Worm (Caenorhabditis elegans) whole organism, L4 larva: ENCODE data around the gene egl-43.

ENCODE experiments used
- ZK546.5 ChIP-seq, 2 experiments: sonication (generic microtip); optimal IDR thresholded peaks; 2 replicates each; lab custom pipeline; 2017; ENCODE audit warnings: missing biosample characterization in 2 of 2, missing genetic modification characterization in 2 of 2
- ces-1 ChIP-seq: fragments of 150-350 bp; sonication (generic microtip); optimal IDR thresholded peaks from 4 replicates; lab custom pipeline; 2014; ENCODE audit warnings: missing biosample characterization, missing genetic modification reagents, missing genetic modification characterization
- fkh-10 ChIP-seq: fragments of 150-350 bp; optimal IDR thresholded peaks from 2 replicates; lab custom pipeline; 2014; ENCODE audit warnings: missing biosample characterization, missing genetic modification reagents, missing genetic modification characterization
- mdl-1 ChIP-seq, 2 experiments: fragments of 150-350 bp in 1 of 2; sonication (generic microtip) in 1 of 2; optimal IDR thresholded peaks; 2 replicates each; lab custom pipeline; 2014 to 2017; ENCODE audit warnings: missing biosample characterization in 2 of 2, missing genetic modification characterization in 2 of 2
- nhr-237 ChIP-seq: sonication (generic microtip); optimal IDR thresholded peaks from 2 replicates; lab custom pipeline; 2017; ENCODE audit warnings: missing biosample characterization, missing genetic modification characterization
- nhr-25 ChIP-seq: sonication (generic microtip); optimal IDR thresholded peaks from 2 replicates; lab custom pipeline; 2017; ENCODE audit warnings: missing genetic modification characterization, mild to moderate bottlenecking, missing compliant biosample characterization, antibody characterized with exemption, moderate library complexity, borderline replicate concordance; ENCODE audit not compliant: insufficient read depth
- snpc-4 ChIP-seq: fragments of 150-350 bp; optimal IDR thresholded peaks from 2 replicates; lab custom pipeline; 2014; ENCODE audit warnings: missing biosample characterization, missing genetic modification characterization
- zag-1 ChIP-seq: fragments of 150-350 bp; optimal IDR thresholded peaks from 2 replicates; lab custom pipeline; 2014; ENCODE audit warnings: missing biosample characterization, missing genetic modification characterization

ce11 chrII:9963808-9964207 is 8.8 kb downstream of the egl-43 start:
- TF ChIP-seq snpc-4 = no peak
- TF ChIP-seq mdl-1 (tag; optimal IDR thresholded peaks at IDR 0.05; lab: Kevin White, UChicago) = no peak
- TF ChIP-seq ZK546.5 (tag; optimal IDR thresholded peaks at IDR 0.05; lab: Kevin White, UChicago) = no peak
- TF ChIP-seq ces-1 (GFP tag; lab: Kevin White, UChicago) = no peak
- TF ChIP-seq nhr-25 (tag; lab: Kevin White, UChicago) = no peak
- TF ChIP-seq zag-1 (tag; lab: Kevin White, UChicago) = no peak
- TF ChIP-seq nhr-237 (tag; lab: Kevin White, UChicago) = no peak
- no peak for TF ChIP-seq fkh-10 (GFP tag; lab: Kevin White, UChicago)
